Fruit fly (Drosophila melanogaster): ENCODE data around the gene CG6051.

The CG6051 gene

dm6 chr3R:27198883-27199780 lies 48.3 kb upstream of the CG6051 start (continued):
- TF ChIP-seq cyc (GFP tag; optimal IDR thresholded peaks at IDR 0.05) = peak; percentile 20
- TF ChIP-seq CG34406 (GFP tag; optimal IDR thresholded peaks at IDR 0.05) = peak; percentile 22
- no peak for TF ChIP-seq Met (GFP tag; optimal IDR thresholded peaks at IDR 0.05)
- TF ChIP-seq CG10631 (GFP tag; optimal IDR thresholded peaks at IDR 0.05) = peak; percentile 28
- TF ChIP-seq CG9139 (GFP tag; optimal IDR thresholded peaks at IDR 0.05) = no peak
- TF ChIP-seq CG8319 (GFP tag; optimal IDR thresholded peaks at IDR 0.05) = peak; percentile 40
- TF ChIP-seq Ets21C (GFP tag; optimal IDR thresholded peaks at IDR 0.05) = no peak
- TF ChIP-seq Eip78C (GFP tag) = peak; percentile 89
- TF ChIP-seq fd59A (GFP tag; optimal IDR thresholded peaks at IDR 0.05) = peak; percentile 47
- no peak for TF ChIP-seq CG6276 (GFP tag; optimal IDR thresholded peaks at IDR 0.05)
- TF ChIP-seq Smox (GFP tag; optimal IDR thresholded peaks at IDR 0.05) = peak; percentile 29
- TF ChIP-seq fd85E (GFP tag; optimal IDR thresholded peaks at IDR 0.05) = no peak
- TF ChIP-seq CG8119 (GFP tag; IDR thresholded peaks at IDR 0.05) = no peak
- no peak for TF ChIP-seq net (GFP tag; optimal IDR thresholded peaks at IDR 0.05)
- no peak for TF ChIP-seq CG1621 (tag; optimal IDR thresholded peaks at IDR 0.05)
- no peak for TF ChIP-seq Hr4 (GFP tag; optimal IDR thresholded peaks at IDR 0.05)
- TF ChIP-seq CG8632 (GFP tag; optimal IDR thresholded peaks at IDR 0.05) = peak; percentile 39

dm6 chr3R:27197581-27197980 lies 46.7 kb upstream of the CG6051 start:
- TF ChIP-seq CG10669 (GFP tag; optimal IDR thresholded peaks at IDR 0.05) (peak; percentile 40), Sox15 (GFP tag; optimal IDR thresholded peaks at IDR 0.05) (no peak), cyc (GFP tag; optimal IDR thresholded peaks at IDR 0.05) (no peak), CG11294 (GFP tag; IDR thresholded peaks at IDR 0.05) (no peak), CG6792 (GFP tag; optimal IDR thresholded peaks at IDR 0.05) (no peak), CG3919 (GFP tag; optimal IDR thresholded peaks at IDR 0.05) (peak; percentile 63), Sox102F (GFP tag; optimal IDR thresholded peaks at IDR 0.05) (no peak), CG16779 (tag; optimal IDR thresholded peaks at IDR 0.05) (no peak), topi (GFP tag; optimal IDR thresholded peaks at IDR 0.05) (peak; percentile 26), CG11902 (GFP tag; optimal IDR thresholded peaks at IDR 0.05) (no peak), CG34406 (GFP tag; optimal IDR thresholded peaks at IDR 0.05) (peak; percentile 14), Eip78C (GFP tag) (peak; percentile 88), fd59A (GFP tag; optimal IDR thresholded peaks at IDR 0.05) (peak; percentile 10), net (GFP tag; optimal IDR thresholded peaks at IDR 0.05) (no peak), CG8319 (GFP tag; optimal IDR thresholded peaks at IDR 0.05) (no peak), pdm3 (GFP tag; optimal IDR thresholded peaks at IDR 0.05) (peak; percentile 24), Gug (GFP tag; IDR thresholded peaks at IDR 0.05) (no peak), CG31627 (GFP tag; optimal IDR thresholded peaks at IDR 0.05) (no peak), CG10631 (GFP tag; optimal IDR thresholded peaks at IDR 0.05) (peak; percentile 48), fd85E (GFP tag; optimal IDR thresholded peaks at IDR 0.05) (no peak), Sox14 (GFP tag; optimal IDR thresholded peaks at IDR 0.05) (peak; percentile 4), CG6854 (GFP tag; optimal IDR thresholded peaks at IDR 0.05) (no peak), CG6276 (GFP tag; optimal IDR thresholded peaks at IDR 0.05) (no peak), acj6 (GFP tag; optimal IDR thresholded peaks at IDR 0.05) (peak; percentile 44), CG1621 (tag; optimal IDR thresholded peaks at IDR 0.05) (peak; percentile 11), CG8632 (GFP tag; optimal IDR thresholded peaks at IDR 0.05) (no peak), Ets96B (tag; optimal IDR thresholded peaks at IDR 0.05) (peak; percentile 49), Ets21C (GFP tag; optimal IDR thresholded peaks at IDR 0.05) (no peak), Blimp-1 (GFP tag; optimal IDR thresholded peaks at IDR 0.05) (no peak), Lpt (GFP tag; optimal IDR thresholded peaks at IDR 0.05) (no peak), svp (GFP tag) (peak; percentile 73), CG6808 (GFP tag; optimal IDR thresholded peaks at IDR 0.05) (peak; percentile 52), fkh (GFP tag; optimal IDR thresholded peaks at IDR 0.05) (no peak), Eip75B (GFP tag; optimal IDR thresholded peaks at IDR 0.05) (peak; percentile 22), achi (GFP tag; optimal IDR thresholded peaks at IDR 0.05) (peak; percentile 46), CG6163 (GFP tag; IDR thresholded peaks at IDR 0.05) (0 out of 3 replicates have a peak, but pooled peaks have one; percentile 21), lz (GFP tag; optimal IDR thresholded peaks at IDR 0.05) (peak; percentile 15), Hr38 (GFP tag; optimal IDR thresholded peaks at IDR 0.05) (no peak), ss (GFP tag; optimal IDR thresholded peaks at IDR 0.05) (peak in 1 of 2 experiments; percentile 18), Eip93F (GFP tag; optimal IDR thresholded peaks at IDR 0.05) (no peak), vri (GFP tag; optimal IDR thresholded peaks at IDR 0.05) (no peak), esn (GFP tag; optimal IDR thresholded peaks at IDR 0.05) (peak; percentile 40)
